Fruit fly (Drosophila melanogaster) whole organism, embryonic: ENCODE data around the gene CG10274.

Source experiments
- Atf-2 ChIP-seq: fragments of 200-800 bp; sonication (Bioruptor generic); optimal IDR thresholded peaks from 2 replicates; lab custom pipeline; 2016; ENCODE audit warnings: missing biosample characterization, missing genetic modification characterization
- B-H2 ChIP-seq: fragments of 200-800 bp; sonication (Bioruptor generic); optimal IDR thresholded peaks from 2 replicates; lab custom pipeline; 2018; ENCODE audit warnings: missing biosample characterization, mild to moderate bottlenecking, missing genetic modification characterization
- Bdp1 ChIP-seq: fragments of 200-800 bp; sonication (Bioruptor generic); optimal IDR thresholded peaks from 3 replicates; lab custom pipeline; 2016; ENCODE audit warnings: missing biosample characterization, missing genetic modification characterization
- CG10274 ChIP-seq: fragments of 200-800 bp; sonication (Bioruptor generic); optimal IDR thresholded peaks from 3 replicates; lab custom pipeline; 2017; ENCODE audit warnings: missing biosample characterization, mild to moderate bottlenecking, missing genetic modification characterization
- CG10565 ChIP-seq: fragments of 200-800 bp; sonication (Bioruptor generic); optimal IDR thresholded peaks from 3 replicates; lab custom pipeline; 2016; ENCODE audit warnings: missing biosample characterization, mild to moderate bottlenecking, missing genetic modification characterization
- CG11504 ChIP-seq: fragments of 200-800 bp; sonication (Bioruptor generic); optimal IDR thresholded peaks from 3 replicates; lab custom pipeline; 2019; ENCODE audit warnings: missing biosample characterization, mild to moderate bottlenecking, missing genetic modification characterization, moderate library complexity
- CG11560 ChIP-seq: fragments of 200-800 bp; sonication (Bioruptor generic); IDR thresholded peaks from 3 replicates; pipeline ENCODE4 v1.3.6; 2022; ENCODE audit warnings: missing biosample characterization, missing genetic modification characterization
- CG11723 ChIP-seq: fragments of 200-800 bp; sonication (Bioruptor generic); optimal IDR thresholded peaks from 2 replicates; lab custom pipeline; 2017; ENCODE audit warnings: missing biosample characterization, mild to moderate bottlenecking, missing genetic modification characterization
- CG12104 ChIP-seq: fragments of 200-800 bp; sonication (Bioruptor generic); optimal IDR thresholded peaks from 3 replicates; lab custom pipeline; 2016; ENCODE audit warnings: missing biosample characterization, missing genetic modification characterization
- CG1233 ChIP-seq: fragments of 200-800 bp; sonication (Bioruptor generic); optimal IDR thresholded peaks from 4 replicates; lab custom pipeline; 2018; ENCODE audit warnings: missing biosample characterization, mild to moderate bottlenecking, missing genetic modification characterization
- CG16863 ChIP-seq: fragments of 200-800 bp; sonication (Bioruptor generic); optimal IDR thresholded peaks from 3 replicates; lab custom pipeline; 2016; ENCODE audit warnings: missing biosample characterization, missing genetic modification characterization
- CG17186 ChIP-seq: fragments of 200-800 bp; sonication (Bioruptor generic); optimal IDR thresholded peaks from 3 replicates; lab custom pipeline; 2017; ENCODE audit warnings: missing biosample characterization, missing genetic modification reagents, missing genetic modification characterization
- CG32772 ChIP-seq: fragments of 200-800 bp; sonication (Bioruptor generic); IDR thresholded peaks from 2 replicates; pipeline ENCODE4 v1.3.6; 2022; ENCODE audit warnings: missing biosample characterization, missing genetic modification characterization
- CG3726 ChIP-seq: fragments of 200-800 bp; sonication (Bioruptor generic); IDR thresholded peaks from 3 replicates; pipeline ENCODE4, ENCODE4 v1.3.6; 2022; ENCODE audit warnings: missing biosample characterization, missing genetic modification characterization
- CG4360 ChIP-seq: fragments of 200-800 bp; sonication (Bioruptor generic); IDR thresholded peaks from 2 replicates; pipeline ENCODE4 v1.3.6; 2022; ENCODE audit warnings: missing biosample characterization, missing genetic modification characterization
- CG43689 ChIP-seq: fragments of 200-800 bp; sonication (Bioruptor generic); IDR thresholded peaks from 2 replicates; pipeline ENCODE4 v1.3.6; 2022; ENCODE audit warnings: missing biosample characterization, missing genetic modification characterization
- CG6175 ChIP-seq: fragments of 200-800 bp; sonication (Bioruptor generic); IDR thresholded peaks from 3 replicates; pipeline ENCODE4 v1.3.6; 2022; ENCODE audit warnings: missing biosample characterization, missing genetic modification characterization
- CG6254 ChIP-seq: fragments of 200-800 bp; sonication (Bioruptor generic); optimal IDR thresholded peaks from 3 replicates; lab custom pipeline; 2017; ENCODE audit warnings: mild to moderate bottlenecking, missing biosample characterization, missing genetic modification reagents, missing genetic modification characterization
- CG6765 ChIP-seq: fragments of 200-800 bp; sonication (Bioruptor generic); optimal IDR thresholded peaks from 3 replicates; lab custom pipeline; 2017; ENCODE audit warnings: missing biosample characterization, mild to moderate bottlenecking, missing genetic modification characterization
- CG6813 ChIP-seq: fragments of 200-800 bp; sonication (Bioruptor generic); optimal IDR thresholded peaks from 2 replicates; lab custom pipeline; 2017; ENCODE audit warnings: missing biosample characterization, missing genetic modification characterization, mild to moderate bottlenecking, moderate library complexity, missing genetic modification reagents
- CG7372 ChIP-seq: fragments of 200-800 bp; sonication (Bioruptor generic); IDR thresholded peaks from 2 replicates; pipeline ENCODE4 v1.3.6; 2022; ENCODE audit warnings: missing biosample characterization, missing genetic modification characterization
- CG8089 ChIP-seq: fragments of 200-800 bp; sonication (Bioruptor generic); optimal IDR thresholded peaks from 3 replicates; lab custom pipeline; 2016; ENCODE audit warnings: missing biosample characterization, missing genetic modification characterization
- D19B ChIP-seq: fragments of 200-800 bp; sonication (Bioruptor generic); optimal IDR thresholded peaks from 2 replicates; lab custom pipeline; 2017; ENCODE audit warnings: missing biosample characterization, mild to moderate bottlenecking, missing genetic modification characterization
- Dref ChIP-seq: fragments of 200-800 bp; sonication (Bioruptor generic); IDR thresholded peaks from 2 replicates; pipeline ENCODE4 v1.3.6; 2022; ENCODE audit warnings: missing biosample characterization, missing genetic modification characterization
- Eip74EF ChIP-seq, 2 experiments: fragments of 200-800 bp in 1 of 2; fragments of >200 bp in 1 of 2; sonication (Bioruptor generic) in 1 of 2; optimal IDR thresholded peaks; 2 replicates each; lab custom pipeline; 2017 to 2019; ENCODE audit warnings: missing biosample characterization in 2 of 2, missing genetic modification characterization in 2 of 2, mild to moderate bottlenecking in 1 of 2, moderate library complexity in 1 of 2
- Elba2 ChIP-seq: fragments of 200-800 bp; sonication (Bioruptor generic); optimal IDR thresholded peaks from 3 replicates; lab custom pipeline; 2016; ENCODE audit warnings: missing biosample characterization, missing genetic modification characterization
- Fer2 ChIP-seq: fragments of 200-800 bp; sonication (Bioruptor generic); optimal IDR thresholded peaks from 2 replicates; lab custom pipeline; 2018; ENCODE audit warnings: missing biosample characterization, mild to moderate bottlenecking, missing genetic modification characterization, moderate library complexity
- Hmx ChIP-seq: fragments of 200-800 bp; sonication (Bioruptor generic); optimal IDR thresholded peaks from 2 replicates; lab custom pipeline; 2016; ENCODE audit warnings: missing biosample characterization, missing genetic modification characterization
- MTF-1 ChIP-seq: fragments of 200-800 bp; sonication (Bioruptor generic); optimal IDR thresholded peaks from 2 replicates; lab custom pipeline; 2018; ENCODE audit warnings: missing biosample characterization, mild to moderate bottlenecking, missing genetic modification characterization, borderline replicate concordance
- Neu2 ChIP-seq: fragments of 200-800 bp; sonication (Bioruptor generic); optimal IDR thresholded peaks from 3 replicates; lab custom pipeline; 2016; ENCODE audit warnings: missing biosample characterization, missing genetic modification characterization, borderline replicate concordance
- Spps ChIP-seq: fragments of 200-800 bp; sonication (Bioruptor generic); optimal IDR thresholded peaks from 2 replicates; lab custom pipeline; 2018; ENCODE audit warnings: missing biosample characterization, mild to moderate bottlenecking, missing genetic modification characterization
- Xbp1 ChIP-seq: fragments of 200-800 bp; sonication (Bioruptor generic); optimal IDR thresholded peaks from 3 replicates; lab custom pipeline; 2016; ENCODE audit warnings: missing biosample characterization, mild to moderate bottlenecking, missing genetic modification characterization
- Xrp1 ChIP-seq: fragments of 200-800 bp; sonication (Bioruptor generic); IDR thresholded peaks from 2 replicates; pipeline ENCODE4 v1.3.6; 2022; ENCODE audit warnings: missing biosample characterization, missing genetic modification characterization
- YL-1 ChIP-seq: fragments of 200-800 bp; sonication (Bioruptor generic); optimal IDR thresholded peaks from 3 replicates; lab custom pipeline; 2017; ENCODE audit warnings: missing biosample characterization, mild to moderate bottlenecking, missing genetic modification characterization
- ap ChIP-seq: fragments of 200-800 bp; sonication (Bioruptor generic); IDR thresholded peaks from 2 replicates; pipeline ENCODE4 v1.3.6; 2022; ENCODE audit warnings: missing biosample characterization, missing genetic modification characterization
- az2 ChIP-seq: fragments of 200-800 bp; sonication (Bioruptor generic); optimal IDR thresholded peaks from 3 replicates; lab custom pipeline; 2016; ENCODE audit warnings: missing biosample characterization, missing genetic modification characterization
- chm ChIP-seq: fragments of 200-800 bp; sonication (Bioruptor generic); IDR thresholded peaks from 2 replicates; pipeline ENCODE4 v1.3.6; 2022; ENCODE audit warnings: missing biosample characterization, missing genetic modification characterization
- corto ChIP-seq: fragments of 200-800 bp; sonication (Bioruptor generic); optimal IDR thresholded peaks from 2 replicates; lab custom pipeline; 2016; ENCODE audit warnings: missing biosample characterization, mild to moderate bottlenecking, missing genetic modification characterization, moderate library complexity
- exex ChIP-seq: fragments of 200-800 bp; sonication (Bioruptor generic); optimal IDR thresholded peaks from 4 replicates; lab custom pipeline; 2018; ENCODE audit warnings: missing biosample characterization, mild to moderate bottlenecking, missing genetic modification characterization, moderate library complexity
- fd102C ChIP-seq: fragments of 200-800 bp; sonication (Bioruptor generic); optimal IDR thresholded peaks from 2 replicates; lab custom pipeline; 2018; ENCODE audit warnings: missing biosample characterization, mild to moderate bottlenecking, missing genetic modification characterization, moderate library complexity
- fd64A ChIP-seq: fragments of 200-800 bp; sonication (Bioruptor generic); optimal IDR thresholded peaks from 3 replicates; lab custom pipeline; 2018; ENCODE audit warnings: missing biosample characterization, mild to moderate bottlenecking, missing genetic modification characterization
- grau ChIP-seq: fragments of 200-800 bp; optimal IDR thresholded peaks from 3 replicates; lab custom pipeline; 2019; ENCODE audit warnings: missing biosample characterization, mild to moderate bottlenecking, missing genetic modification characterization, moderate library complexity
- ken ChIP-seq: fragments of 200-800 bp; sonication (Bioruptor generic); IDR thresholded peaks from 3 replicates; pipeline ENCODE4 v1.3.6; 2022; ENCODE audit warnings: missing biosample characterization, missing genetic modification characterization
- klu ChIP-seq: fragments of 200-800 bp; sonication (Bioruptor generic); IDR thresholded peaks from 2 replicates; pipeline ENCODE4 v1.3.6; 2022; ENCODE audit warnings: missing biosample characterization, missing genetic modification characterization
- ranshi ChIP-seq: fragments of 200-800 bp; sonication (Bioruptor generic); IDR thresholded peaks from 2 replicates; pipeline ENCODE4 v1.3.6; 2022; ENCODE audit warnings: missing biosample characterization, missing genetic modification characterization
- scrt ChIP-seq: fragments of 200-800 bp; sonication (Bioruptor generic); optimal IDR thresholded peaks from 2 replicates; lab custom pipeline; 2018; ENCODE audit warnings: missing biosample characterization, mild to moderate bottlenecking, missing genetic modification characterization, moderate library complexity
- sug ChIP-seq: fragments of 200-800 bp; optimal IDR thresholded peaks from 2 replicates; lab custom pipeline; 2019; ENCODE audit warnings: missing biosample characterization, mild to moderate bottlenecking, missing genetic modification characterization, moderate library complexity
- tna ChIP-seq: fragments of 200-800 bp; sonication (Bioruptor generic); IDR thresholded peaks from 2 replicates; pipeline ENCODE4 v1.3.6; 2022; ENCODE audit warnings: missing biosample characterization, missing genetic modification characterization; ENCODE audit not compliant: partially characterized antibody

Gene CG10274

DNA sequence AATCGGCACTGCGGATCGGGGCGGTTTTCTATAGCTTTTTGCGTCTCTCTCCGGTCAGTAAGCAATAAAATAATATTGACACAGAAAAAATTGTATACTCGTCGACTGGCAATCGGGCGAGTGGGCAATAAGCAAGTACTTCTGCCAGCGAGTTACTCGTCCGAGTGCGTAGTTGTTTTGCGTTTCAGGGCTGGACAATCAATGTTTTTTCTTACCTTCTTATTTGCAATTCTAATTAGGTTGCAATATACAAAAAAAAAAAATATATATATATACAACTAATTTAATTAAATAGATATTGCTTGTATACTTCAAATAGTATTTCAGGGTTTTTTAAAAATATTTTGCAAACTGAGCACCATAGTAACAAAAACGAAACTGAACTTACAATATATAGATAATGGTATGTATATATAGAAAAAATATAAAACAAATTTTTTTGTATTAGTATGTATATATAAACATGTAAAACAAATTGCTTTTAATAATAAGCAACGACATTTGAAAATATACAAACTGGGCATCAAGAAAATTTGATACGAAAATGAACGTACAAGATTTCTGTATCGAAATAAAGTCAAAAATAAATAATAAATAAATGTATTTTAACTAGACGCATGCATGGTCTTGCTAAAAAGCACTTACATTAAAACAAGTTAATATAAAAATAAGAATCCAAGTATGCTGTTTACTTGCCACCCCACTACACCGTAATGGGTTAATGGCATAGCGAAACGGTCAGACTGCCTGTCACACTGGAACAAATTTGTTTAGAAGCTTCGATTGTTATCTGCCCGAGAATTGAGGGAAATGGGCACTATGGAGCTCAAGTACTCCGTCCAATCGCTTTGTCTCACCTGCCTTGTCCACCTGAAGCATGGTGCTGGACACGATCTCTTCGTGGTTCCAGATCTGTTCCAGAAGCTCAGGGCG is 7.6 kb upstream of the CG10274 start, which contains the start of the genes D19A and CG7386 (continued):
- TF ChIP-seq Bdp1 (no peak), scrt (GFP tag; lab: Kevin White, UChicago) (peak; percentile 8), B-H2 (GFP tag; lab: Kevin White, UChicago) (peak; percentile 54), CG6765 (GFP tag; lab: Kevin White, UChicago) (peak; percentile 3), grau (tag; lab: Kevin White, UChicago) (peak; percentile 49), Xrp1 (GFP tag; lab: Robert Waterston, UW) (peak; percentile 70), exex (tag; lab: Kevin White, UChicago) (no peak), CG6175 (no peak), az2 (peak; percentile 40), ranshi (GFP tag; lab: Robert Waterston, UW) (peak; percentile 53), CG11723 (GFP tag; lab: Kevin White, UChicago) (peak; percentile 16), CG4360 (no peak), CG1233 (GFP tag; lab: Kevin White, UChicago) (peak; percentile 41), sug (peak; percentile 25), CG43689 (0 out of 2 replicates have a peak, but pooled peaks have one; percentile 9), CG6254 (no peak), CG32772 (GFP tag; lab: Robert Waterston, UW) (peak; percentile 46; the same call in 1 of the 2 replicates), Dref (GFP tag; lab: Robert Waterston, UW) (0 out of 2 replicates have a peak, but pooled peaks have one; percentile 28), CG3726 (GFP tag; lab: Robert Waterston, UW) (0 out of 3 replicates have a peak, but pooled peaks have one; percentile 22), CG12104 (peak; percentile 7), fd64A (no peak), CG11560 (tag; lab: Robert Waterston, UW) (no peak), YL-1 (GFP tag; lab: Kevin White, UChicago) (peak; percentile 52), Hmx (no peak), tna (no peak), CG10274 (GFP tag; lab: Kevin White, UChicago) (peak; percentile 41), MTF-1 (peak; percentile 8), corto (GFP tag; lab: Kevin White, UChicago) (no peak), Spps (tag; lab: Kevin White, UChicago) (no peak), Atf-2 (GFP tag; lab: Kevin White, UChicago) (peak; percentile 41), Fer2 (tag; lab: Kevin White, UChicago) (peak; percentile 11), D19B (peak; percentile 63), CG7372 (GFP tag; lab: Robert Waterston, UW) (peak; percentile 32; the same call in 1 of the 2 replicates), CG10565 (GFP tag; lab: Kevin White, UChicago) (no peak), ap (GFP tag; lab: Robert Waterston, UW) (no peak), CG8089 (peak; percentile 18), CG6813 (GFP tag; lab: Kevin White, UChicago) (no peak), ken (GFP tag; lab: Robert Waterston, UW) (peak; percentile 59; the same call in 1 of the 3 replicates), klu (no peak), CG16863 (GFP tag; lab: Kevin White, UChicago) (peak; percentile 32), Eip74EF (GFP tag; optimal IDR thresholded peaks at IDR 0.05; lab: Kevin White, UChicago) (no peak), Neu2 (no peak), Xbp1 (peak; percentile 67), Elba2 (GFP tag; lab: Kevin White, UChicago) (peak; percentile 97), fd102C (GFP tag; lab: Kevin White, UChicago) (no peak), CG11504 (tag; lab: Kevin White, UChicago) (peak; percentile 61), CG17186 (GFP tag; lab: Kevin White, UChicago) (no peak), chm (GFP tag; lab: Robert Waterston, UW) (peak; percentile 15; the same call in 1 of the 2 replicates)
